Worm (Caenorhabditis elegans) whole organism, L3 larva: ENCODE data around the gene Y47D7A.6.

Experiments used
- elt-3 ChIP-seq, 3 experiments: fragments of 150-350 bp in 1 of 3; sonication (generic microtip) in 2 of 3; optimal IDR thresholded peaks; 2 replicates in 2 of 3; 4 replicates in 1 of 3; lab custom pipeline; 2014 to 2017; ENCODE audit warnings: missing biosample characterization in 3 of 3, missing genetic modification characterization in 3 of 3
- fkh-10 ChIP-seq: sonication (generic microtip); optimal IDR thresholded peaks from 2 replicates; lab custom pipeline; 2017; ENCODE audit warnings: missing biosample characterization, missing genetic modification reagents, missing genetic modification characterization
- nhr-237 ChIP-seq: fragments of 150-350 bp; optimal IDR thresholded peaks from 2 replicates; lab custom pipeline; 2014; ENCODE audit warnings: missing biosample characterization, missing genetic modification characterization
- nhr-25 ChIP-seq: sonication (generic microtip); optimal IDR thresholded peaks from 2 replicates; lab custom pipeline; 2017; ENCODE audit warnings: missing biosample characterization, missing genetic modification characterization
- nhr-28 ChIP-seq: fragments of 150-350 bp; optimal IDR thresholded peaks from 2 replicates; lab custom pipeline; 2014; ENCODE audit warnings: missing biosample characterization, missing genetic modification characterization
- nhr-43 ChIP-seq: sonication (generic microtip); optimal IDR thresholded peaks from 2 replicates; lab custom pipeline; 2016; ENCODE audit warnings: mild to moderate bottlenecking, missing genetic modification characterization, missing compliant biosample characterization; ENCODE audit not compliant: poor library complexity, severe bottlenecking
- nhr-67 ChIP-seq: fragments of 150-350 bp; optimal IDR thresholded peaks from 2 replicates; lab custom pipeline; 2014; ENCODE audit warnings: missing biosample characterization, missing genetic modification characterization
- sea-2 ChIP-seq: fragments of 150-350 bp; sonication (generic microtip); optimal IDR thresholded peaks from 4 replicates; lab custom pipeline; 2014; ENCODE audit warnings: missing biosample characterization, missing genetic modification reagents, missing genetic modification characterization

DNA sequence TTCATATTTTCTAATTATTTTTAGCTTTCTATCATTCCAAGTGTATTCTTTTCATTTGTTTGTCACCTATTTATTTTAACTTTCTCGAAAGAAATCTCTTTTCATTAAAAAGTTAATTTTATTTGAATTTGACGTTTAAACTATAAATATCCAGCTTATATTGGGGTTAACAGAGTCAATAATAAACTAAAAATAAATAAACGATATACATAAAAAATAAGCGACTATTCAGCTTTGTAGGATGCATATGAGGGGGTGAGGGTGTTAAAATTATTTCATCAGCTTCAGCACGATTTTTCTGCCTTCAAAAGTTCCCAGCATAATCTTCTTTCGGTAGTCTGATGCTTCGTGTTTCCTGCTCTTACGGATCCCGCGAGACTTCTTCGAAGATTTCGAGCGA, 44.4 kb downstream of the Y47D7A.6 start:
- TF ChIP-seq nhr-67 (no peak), nhr-28 (tag; lab: Kevin White, UChicago) (no peak), elt-3 (tag; optimal IDR thresholded peaks at IDR 0.05; lab: Kevin White, UChicago) (no peak), nhr-237 (tag; lab: Kevin White, UChicago) (no peak), nhr-25 (no peak), sea-2 (GFP tag; lab: Kevin White, UChicago) (no peak), nhr-43 (tag; lab: Kevin White, UChicago) (no peak), fkh-10 (GFP tag; lab: Kevin White, UChicago) (no peak)
